Fruit fly (Drosophila melanogaster) whole organism, embryonic: ENCODE data around the gene CG6652.

Experiments
- Bgb ChIP-seq: fragments of 200-800 bp; sonication (Bioruptor generic); IDR thresholded peaks from 2 replicates; pipeline ENCODE4 v1.3.6; 2022; ENCODE audit warnings: missing biosample characterization, missing genetic modification characterization; ENCODE audit not compliant: partially characterized antibody
- Blimp-1 ChIP-seq: fragments of 200-800 bp; sonication (Bioruptor generic); optimal IDR thresholded peaks from 3 replicates; lab custom pipeline; 2018; ENCODE audit warnings: missing biosample characterization, missing genetic modification characterization, mild to moderate bottlenecking, moderate library complexity, missing genetic modification reagents
- CG11456 ChIP-seq: fragments of 200-800 bp; sonication (Bioruptor generic); IDR thresholded peaks from 3 replicates; pipeline ENCODE4 v1.3.6; 2022; ENCODE audit warnings: missing biosample characterization, missing genetic modification characterization
- CG11695 ChIP-seq: fragments of 200-800 bp; sonication (Bioruptor generic); IDR thresholded peaks from 3 replicates; pipeline ENCODE4 v1.3.6; 2022; ENCODE audit warnings: missing biosample characterization, missing genetic modification characterization
- CG13624 ChIP-seq: fragments of 200-800 bp; sonication (Bioruptor generic); optimal IDR thresholded peaks from 2 replicates; lab custom pipeline; 2016; ENCODE audit warnings: missing biosample characterization, missing genetic modification characterization
- CG15514 ChIP-seq: fragments of 200-800 bp; sonication (Bioruptor generic); optimal IDR thresholded peaks from 3 replicates; lab custom pipeline; 2017; ENCODE audit warnings: missing biosample characterization, missing genetic modification characterization, mild to moderate bottlenecking, moderate library complexity, missing genetic modification reagents
- CG16813 ChIP-seq: fragments of 200-800 bp; sonication (Bioruptor generic); IDR thresholded peaks from 3 replicates; pipeline ENCODE4 v1.3.6; 2022; ENCODE audit warnings: missing biosample characterization, missing genetic modification characterization; ENCODE audit not compliant: partially characterized antibody
- CG17612 ChIP-seq: fragments of 200-800 bp; sonication (Bioruptor generic); IDR thresholded peaks from 2 replicates; pipeline ENCODE4 v1.3.6; 2022; ENCODE audit warnings: missing biosample characterization, missing genetic modification characterization
- CG1792 ChIP-seq: fragments of 200-800 bp; sonication (Bioruptor generic); optimal IDR thresholded peaks from 2 replicates; lab custom pipeline; 2016; ENCODE audit warnings: missing biosample characterization, missing genetic modification characterization
- CG2129 ChIP-seq: fragments of 200-800 bp; sonication (Bioruptor generic); IDR thresholded peaks from 2 replicates; pipeline ENCODE4 v1.3.6; 2022; ENCODE audit warnings: missing biosample characterization, missing genetic modification characterization; ENCODE audit not compliant: partially characterized antibody
- CG2202 ChIP-seq: fragments of 200-800 bp; sonication (Bioruptor generic); optimal IDR thresholded peaks from 2 replicates; lab custom pipeline; 2018; ENCODE audit warnings: missing biosample characterization, mild to moderate bottlenecking, missing genetic modification characterization
- CG32532 ChIP-seq: fragments of 200-800 bp; sonication (Bioruptor generic); IDR thresholded peaks from 2 replicates; pipeline ENCODE4 v1.3.6; 2022; ENCODE audit warnings: missing biosample characterization, missing genetic modification characterization
- CG42726 ChIP-seq: fragments of 200-800 bp; sonication (Bioruptor generic); IDR thresholded peaks from 2 replicates; pipeline ENCODE4 v1.3.6; 2022; ENCODE audit warnings: missing biosample characterization, missing genetic modification characterization; ENCODE audit not compliant: partially characterized antibody
- CG6791 ChIP-seq: fragments of 200-800 bp; sonication (Bioruptor generic); IDR thresholded peaks from 3 replicates; pipeline ENCODE4 v1.3.6; 2022; ENCODE audit warnings: missing biosample characterization, missing genetic modification characterization; ENCODE audit not compliant: partially characterized antibody
- CG8388 ChIP-seq: fragments of 200-800 bp; sonication (Bioruptor generic); optimal IDR thresholded peaks from 2 replicates; lab custom pipeline; 2019; ENCODE audit warnings: missing biosample characterization, mild to moderate bottlenecking, missing genetic modification characterization, moderate library complexity
- CHES-1-like ChIP-seq: fragments of 200-800 bp; sonication (Bioruptor generic); optimal IDR thresholded peaks from 2 replicates; lab custom pipeline; 2016; ENCODE audit warnings: missing biosample characterization, missing genetic modification characterization
- Deaf1 ChIP-seq: fragments of 200-800 bp; optimal IDR thresholded peaks from 3 replicates; lab custom pipeline; 2019; ENCODE audit warnings: missing biosample characterization, mild to moderate bottlenecking, missing genetic modification characterization, moderate library complexity
- Dll ChIP-seq: fragments of 200-800 bp; sonication (Bioruptor generic); IDR thresholded peaks from 4 replicates; pipeline ENCODE4 v1.3.6; 2022; ENCODE audit warnings: missing biosample characterization, missing genetic modification characterization; ENCODE audit not compliant: partially characterized antibody
- Dref ChIP-seq: fragments of 200-800 bp; sonication (Bioruptor generic); IDR thresholded peaks from 2 replicates; pipeline ENCODE4 v1.3.6; 2022; ENCODE audit warnings: missing biosample characterization, missing genetic modification characterization
- ERR ChIP-seq: fragments of 200-800 bp; sonication (Bioruptor generic); optimal IDR thresholded peaks from 2 replicates; lab custom pipeline; 2016; ENCODE audit warnings: missing biosample characterization, missing genetic modification characterization
- HmgZ ChIP-seq: fragments of 200-800 bp; sonication (Bioruptor generic); optimal IDR thresholded peaks from 2 replicates; lab custom pipeline; 2018; ENCODE audit warnings: missing biosample characterization, mild to moderate bottlenecking, missing genetic modification characterization
- Lpt ChIP-seq: fragments of >200 bp; optimal IDR thresholded peaks from 2 replicates; lab custom pipeline; 2018; ENCODE audit warnings: missing biosample characterization, missing genetic modification characterization
- MESR4 ChIP-seq: fragments of 200-800 bp; sonication (Bioruptor generic); optimal IDR thresholded peaks from 2 replicates; lab custom pipeline; 2018; ENCODE audit warnings: missing biosample characterization, mild to moderate bottlenecking, missing genetic modification characterization, moderate library complexity
- MTF-1 ChIP-seq: fragments of 200-800 bp; sonication (Bioruptor generic); optimal IDR thresholded peaks from 2 replicates; lab custom pipeline; 2018; ENCODE audit warnings: missing biosample characterization, mild to moderate bottlenecking, missing genetic modification characterization, borderline replicate concordance
- Myb ChIP-seq: fragments of 200-800 bp; sonication (Bioruptor generic); optimal IDR thresholded peaks from 2 replicates; lab custom pipeline; 2016; ENCODE audit warnings: missing biosample characterization, missing genetic modification characterization
- Scr ChIP-seq: fragments of 200-800 bp; sonication (Bioruptor generic); IDR thresholded peaks from 2 replicates; pipeline ENCODE4 v1.3.6; 2022; ENCODE audit warnings: missing biosample characterization, missing genetic modification characterization; ENCODE audit not compliant: partially characterized antibody
- Sry-β ChIP-seq: fragments of 200-800 bp; sonication (Bioruptor generic); optimal IDR thresholded peaks from 2 replicates; lab custom pipeline; 2018; ENCODE audit warnings: missing biosample characterization, mild to moderate bottlenecking, missing genetic modification characterization, moderate library complexity
- YL-1 ChIP-seq: fragments of 200-800 bp; sonication (Bioruptor generic); optimal IDR thresholded peaks from 3 replicates; lab custom pipeline; 2017; ENCODE audit warnings: missing biosample characterization, mild to moderate bottlenecking, missing genetic modification characterization
- amos ChIP-seq: fragments of 200-800 bp; sonication (Bioruptor generic); IDR thresholded peaks from 2 replicates; pipeline ENCODE4 v1.3.6; 2022; ENCODE audit warnings: missing biosample characterization, missing genetic modification characterization; ENCODE audit not compliant: partially characterized antibody
- ato ChIP-seq: fragments of 200-800 bp; sonication (Bioruptor generic); IDR thresholded peaks from 2 replicates; pipeline ENCODE4 v1.3.6; 2022; ENCODE audit warnings: missing biosample characterization, missing genetic modification characterization; ENCODE audit not compliant: partially characterized antibody
- chif ChIP-seq, 2 experiments: fragments of 200-800 bp; sonication (Bioruptor generic); optimal IDR thresholded peaks; 3 replicates each; lab custom pipeline; 2016; ENCODE audit warnings: missing biosample characterization in 2 of 2, missing genetic modification characterization in 2 of 2
- cwo ChIP-seq: fragments of 200-800 bp; sonication (Bioruptor generic); optimal IDR thresholded peaks from 3 replicates; lab custom pipeline; 2017; ENCODE audit warnings: missing biosample characterization, missing genetic modification characterization, mild to moderate bottlenecking, moderate library complexity, missing genetic modification reagents
- gro ChIP-seq: fragments of 200-800 bp; sonication (Bioruptor generic); optimal IDR thresholded peaks from 2 replicates; lab custom pipeline; 2016; ENCODE audit warnings: missing biosample characterization, missing genetic modification characterization
- hb ChIP-seq: fragments of 200-800 bp; sonication (Bioruptor generic); IDR thresholded peaks from 3 replicates; pipeline ENCODE4 v1.3.6; 2022; ENCODE audit warnings: missing biosample characterization, missing genetic modification characterization; ENCODE audit not compliant: partially characterized antibody
- hbn ChIP-seq: fragments of 200-800 bp; sonication (Bioruptor generic); IDR thresholded peaks from 2 replicates; pipeline ENCODE4 v1.3.6; 2022; ENCODE audit warnings: missing biosample characterization, missing genetic modification characterization; ENCODE audit not compliant: partially characterized antibody
- knrl ChIP-seq: fragments of 200-800 bp; sonication (Bioruptor generic); IDR thresholded peaks from 3 replicates; pipeline ENCODE4 v1.3.6; 2022; ENCODE audit warnings: missing biosample characterization, missing genetic modification characterization; ENCODE audit not compliant: partially characterized antibody
- nerfin-1 ChIP-seq: fragments of 200-800 bp; sonication (Bioruptor generic); optimal IDR thresholded peaks from 3 replicates; lab custom pipeline; 2019; ENCODE audit warnings: missing biosample characterization, mild to moderate bottlenecking, missing genetic modification characterization, moderate library complexity
- nerfin-2 ChIP-seq: fragments of 200-800 bp; sonication (Bioruptor generic); IDR thresholded peaks from 2 replicates; pipeline ENCODE4 v1.3.6; 2022; ENCODE audit warnings: missing biosample characterization, missing genetic modification characterization; ENCODE audit not compliant: partially characterized antibody
- nmo ChIP-seq: fragments of 200-800 bp; sonication (Bioruptor generic); optimal IDR thresholded peaks from 2 replicates; lab custom pipeline; 2018; ENCODE audit warnings: missing biosample characterization, mild to moderate bottlenecking, missing genetic modification characterization, moderate library complexity
- phol ChIP-seq: fragments of 200-800 bp; sonication (Bioruptor generic); optimal IDR thresholded peaks from 3 replicates; lab custom pipeline; 2018; ENCODE audit warnings: missing biosample characterization, mild to moderate bottlenecking, missing genetic modification characterization, moderate library complexity
- pzg ChIP-seq: fragments of 200-800 bp; sonication (Bioruptor generic); optimal IDR thresholded peaks from 3 replicates; lab custom pipeline; 2018; ENCODE audit warnings: missing biosample characterization, mild to moderate bottlenecking, missing genetic modification characterization, moderate library complexity
- sna ChIP-seq: fragments of 200-800 bp; sonication (Bioruptor generic); IDR thresholded peaks from 2 replicates; pipeline ENCODE4 v1.3.6; 2022; ENCODE audit warnings: missing biosample characterization, missing genetic modification characterization; ENCODE audit not compliant: partially characterized antibody
- so ChIP-seq: fragments of 200-800 bp; sonication (Bioruptor generic); IDR thresholded peaks from 3 replicates; pipeline ENCODE4 v1.3.6; 2022; ENCODE audit warnings: missing biosample characterization, missing genetic modification characterization
- sob ChIP-seq: fragments of 200-800 bp; sonication (Bioruptor generic); IDR thresholded peaks from 2 replicates; pipeline ENCODE4 v1.3.6; 2022; ENCODE audit warnings: missing biosample characterization, missing genetic modification characterization
- tna ChIP-seq: fragments of 200-800 bp; sonication (Bioruptor generic); IDR thresholded peaks from 2 replicates; pipeline ENCODE4 v1.3.6; 2022; ENCODE audit warnings: missing biosample characterization, missing genetic modification characterization; ENCODE audit not compliant: partially characterized antibody
- vvl ChIP-seq: fragments of 200-800 bp; sonication (Bioruptor generic); IDR thresholded peaks from 2 replicates; pipeline ENCODE4 v1.3.6; 2022; ENCODE audit warnings: missing biosample characterization, missing genetic modification characterization
- zen2 ChIP-seq: fragments of 200-800 bp; sonication (Bioruptor generic); IDR thresholded peaks from 3 replicates; pipeline ENCODE4 v1.3.6; 2022; ENCODE audit warnings: missing biosample characterization, missing genetic modification characterization; ENCODE audit not compliant: partially characterized antibody

The CG6652 gene

dm6 chr3L:17024095-17024639 lies 1.5 kb upstream of the CG6652 start, which contains the start of gene Fit2 (continued):
- TF ChIP-seq ato (peak; percentile 100), zen2 (GFP tag; lab: Robert Waterston, UW) (peak; percentile 100), Sry-β (no peak), phol (tag; lab: Kevin White, UChicago) (no peak), cwo (GFP tag; lab: Kevin White, UChicago) (no peak), CG16813 (GFP tag; lab: Robert Waterston, UW) (peak; percentile 95), YL-1 (GFP tag; lab: Kevin White, UChicago) (peak; percentile 66), nerfin-2 (GFP tag; lab: Robert Waterston, UW) (peak; percentile 100), sob (GFP tag; lab: Robert Waterston, UW) (no peak), ERR (GFP tag; lab: Kevin White, UChicago) (no peak), CG15514 (GFP tag; lab: Kevin White, UChicago) (peak; percentile 49), sna (peak; percentile 95), CG32532 (GFP tag; lab: Robert Waterston, UW) (no peak), CG17612 (GFP tag; lab: Robert Waterston, UW) (no peak), CG1792 (GFP tag; lab: Kevin White, UChicago) (no peak), CG8388 (no peak), Scr (GFP tag; lab: Robert Waterston, UW) (peak; percentile 94), CG11456 (no peak), Dll (GFP tag; lab: Robert Waterston, UW) (peak; percentile 95), Blimp-1 (GFP tag; lab: Kevin White, UChicago) (peak; percentile 40), Dref (peak; percentile 97), gro (no peak), hbn (GFP tag; lab: Robert Waterston, UW) (peak; percentile 95), CHES-1-like (GFP tag; lab: Kevin White, UChicago) (no peak), hb (GFP tag; lab: Robert Waterston, UW) (peak; percentile 100), so (no peak), Myb (GFP tag; lab: Kevin White, UChicago) (peak; percentile 65), MTF-1 (no peak), amos (GFP tag; lab: Robert Waterston, UW) (peak; percentile 94), vvl (GFP tag; lab: Robert Waterston, UW) (peak; percentile 26; the same call in 1 of the 2 replicates), pzg (GFP tag; lab: Kevin White, UChicago) (peak; percentile 66), CG6791 (peak; percentile 99), chif (GFP tag; optimal IDR thresholded peaks at IDR 0.05; lab: Kevin White, UChicago) (no peak), Deaf1 (no peak), Lpt (GFP tag; lab: Kevin White, UChicago) (no peak), knrl (GFP tag; lab: Robert Waterston, UW) (peak; percentile 83), CG2202 (no peak), CG11695 (GFP tag; lab: Robert Waterston, UW) (no peak), Bgb (GFP tag; lab: Robert Waterston, UW) (peak; percentile 99), nerfin-1 (no peak), nmo (GFP tag; lab: Kevin White, UChicago) (no peak), MESR4 (GFP tag; lab: Kevin White, UChicago) (peak; percentile 62), CG2129 (GFP tag; lab: Robert Waterston, UW) (peak; percentile 65), HmgZ (peak; percentile 37), CG42726 (GFP tag; lab: Robert Waterston, UW) (peak; percentile 74; the same call in 1 of the 2 replicates), CG13624 (GFP tag; lab: Kevin White, UChicago) (no peak), tna (GFP tag; lab: Robert Waterston, UW) (peak; percentile 100)
